Worm (Caenorhabditis elegans) whole organism, L1 larva: ENCODE measurements around the gene srt-24.

Experiments
- C16A3.4 ChIP-seq: fragments of 150-350 bp; optimal IDR thresholded peaks from 2 replicates; lab custom pipeline; 2014; ENCODE audit warnings: missing biosample characterization, missing genetic modification characterization
- ama-1 ChIP-seq: fragments of 150-350 bp; optimal IDR thresholded peaks from 2 replicates; lab custom pipeline; 2014
- blmp-1 ChIP-seq: fragments of 150-350 bp; optimal IDR thresholded peaks from 2 replicates; lab custom pipeline; 2014; ENCODE audit warnings: missing biosample characterization, missing genetic modification characterization
- ceh-88 ChIP-seq: fragments of 200-800 bp; sonication (Bioruptor generic); IDR thresholded peaks from 2 replicates; pipeline ENCODE4 v1.3.6; 2022; ENCODE audit warnings: missing genetic modification characterization, missing compliant biosample characterization
- ceh-90 ChIP-seq: sonication (generic microtip); optimal IDR thresholded peaks from 2 replicates; lab custom pipeline; 2016; ENCODE audit warnings: missing genetic modification characterization, missing compliant biosample characterization
- dpl-1 ChIP-seq, 3 experiments: fragments of 150-350 bp in 2 of 3; sonication (generic microtip) in 1 of 3; optimal IDR thresholded peaks; 2 replicates each; lab custom pipeline; 2014 to 2017; ENCODE audit warnings: missing biosample characterization in 3 of 3, missing genetic modification characterization in 3 of 3, missing genetic modification reagents in 3 of 3
- dsc-1 ChIP-seq: sonication (generic microtip); optimal IDR thresholded peaks from 2 replicates; lab custom pipeline; 2016; ENCODE audit warnings: mild to moderate bottlenecking, missing genetic modification characterization, missing compliant biosample characterization
- efl-1 ChIP-seq, 4 experiments: fragments of 150-350 bp; optimal IDR thresholded peaks in 3 of 4; peaks in 1 of 4; 1 replicate in 1 of 4; 2 replicates in 3 of 4; lab custom pipeline; 2014; ENCODE audit warnings: missing biosample characterization in 2 of 4, missing genetic modification characterization in 2 of 4, missing genetic modification reagents in 2 of 4
- egl-13 ChIP-seq: sonication (generic microtip); optimal IDR thresholded peaks from 2 replicates; lab custom pipeline; 2016; ENCODE audit warnings: missing genotype, missing genetic modification reagents, missing genetic modification characterization, missing compliant biosample characterization
- elt-3 ChIP-seq, 6 experiments: fragments of 150-350 bp in 1 of 6; sonication (generic microtip); optimal IDR thresholded peaks; 2 replicates each; lab custom pipeline; 2017 to 2018; ENCODE audit warnings: missing biosample characterization in 6 of 6, missing genetic modification characterization in 6 of 6, inconsistent platforms in 1 of 6
- ets-5 ChIP-seq: fragments of 200-800 bp; sonication (Bioruptor generic); IDR thresholded peaks from 2 replicates; pipeline ENCODE4 v1.3.6; 2022; ENCODE audit warnings: missing genetic modification characterization, missing compliant biosample characterization
- fos-1 ChIP-seq: fragments of 150-350 bp; optimal IDR thresholded peaks from 2 replicates; lab custom pipeline; 2014; ENCODE audit warnings: missing biosample characterization, missing genetic modification characterization
- isw-1 ChIP-seq: fragments of 200-800 bp; sonication (Bioruptor generic); IDR thresholded peaks from 2 replicates; pipeline ENCODE4 v1.3.6; 2022; ENCODE audit warnings: missing genetic modification characterization, missing compliant biosample characterization
- lin-14 ChIP-seq: fragments of 200-800 bp; sonication (Bioruptor generic); optimal IDR thresholded peaks from 2 replicates; lab custom pipeline; 2018; ENCODE audit warnings: mild to moderate bottlenecking, missing genetic modification characterization, moderate library complexity, missing compliant biosample characterization
- lin-35 ChIP-seq, 2 experiments: fragments of 150-350 bp; optimal IDR thresholded peaks; 2 replicates each; lab custom pipeline; 2014; ENCODE audit warnings: missing biosample characterization in 2 of 2, missing genetic modification characterization in 2 of 2, missing genetic modification reagents in 2 of 2
- lsy-2 ChIP-seq, 2 experiments: fragments of 150-350 bp; optimal IDR thresholded peaks; 2 replicates each; lab custom pipeline; 2014; ENCODE audit warnings: missing biosample characterization in 2 of 2, missing genetic modification characterization in 2 of 2
- mdl-1 ChIP-seq, 2 experiments: fragments of 150-350 bp; optimal IDR thresholded peaks; 2 replicates each; lab custom pipeline; 2014 to 2017; ENCODE audit warnings: missing biosample characterization in 2 of 2, missing genetic modification characterization in 2 of 2, inconsistent platforms in 1 of 2
- mef-2 ChIP-seq: fragments of 150-350 bp; optimal IDR thresholded peaks from 2 replicates; lab custom pipeline; 2014; ENCODE audit warnings: missing biosample characterization, missing genetic modification characterization
- mep-1 ChIP-seq: fragments of 150-350 bp; optimal IDR thresholded peaks from 2 replicates; lab custom pipeline; 2014; ENCODE audit warnings: missing biosample characterization, missing genetic modification characterization
- nhr-11 ChIP-seq: fragments of 150-350 bp; optimal IDR thresholded peaks from 2 replicates; lab custom pipeline; 2014; ENCODE audit warnings: missing biosample characterization, missing genetic modification characterization
- nhr-20 ChIP-seq: sonication (generic microtip); optimal IDR thresholded peaks from 2 replicates; lab custom pipeline; 2016; ENCODE audit warnings: mild to moderate bottlenecking, missing genetic modification characterization, missing compliant biosample characterization
- nhr-71 ChIP-seq: sonication (generic microtip); optimal IDR thresholded peaks from 2 replicates; lab custom pipeline; 2016; ENCODE audit warnings: mild to moderate bottlenecking, missing genetic modification characterization, moderate library complexity, missing compliant biosample characterization
- nhr-77 ChIP-seq: fragments of 150-350 bp; optimal IDR thresholded peaks from 2 replicates; lab custom pipeline; 2014; ENCODE audit warnings: missing biosample characterization, missing genetic modification characterization
- nhr-85 ChIP-seq: sonication (generic microtip); peaks from one replicate; lab custom pipeline; 2016; ENCODE audit warnings: missing genetic modification characterization, inconsistent platforms, missing compliant biosample characterization
- nhr-90 ChIP-seq: sonication (generic microtip); optimal IDR thresholded peaks from 2 replicates; lab custom pipeline; 2016; ENCODE audit warnings: mild to moderate bottlenecking, missing genetic modification characterization, missing compliant biosample characterization; ENCODE audit not compliant: poor library complexity
- pag-3 ChIP-seq: sonication (generic microtip); optimal IDR thresholded peaks from 2 replicates; lab custom pipeline; 2017; ENCODE audit warnings: missing genetic modification characterization, mild to moderate bottlenecking, missing compliant biosample characterization, antibody characterized with exemption, borderline replicate concordance; ENCODE audit not compliant: insufficient read depth
- pqm-1 ChIP-seq: sonication (generic microtip); optimal IDR thresholded peaks from 3 replicates; lab custom pipeline; 2017; ENCODE audit warnings: missing biosample characterization, missing genetic modification characterization
- snpc-4 ChIP-seq: fragments of 150-350 bp; optimal IDR thresholded peaks from 2 replicates; lab custom pipeline; 2014; ENCODE audit warnings: missing biosample characterization, missing genetic modification characterization
- snu-23 ChIP-seq: sonication (generic microtip); optimal IDR thresholded peaks from 2 replicates; lab custom pipeline; 2016; ENCODE audit warnings: missing genetic modification characterization, missing compliant biosample characterization
- unc-130 ChIP-seq: fragments of 150-350 bp; optimal IDR thresholded peaks from 2 replicates; lab custom pipeline; 2017; ENCODE audit warnings: missing biosample characterization, missing genetic modification characterization, inconsistent platforms
- vab-15 ChIP-seq: sonication (generic microtip); optimal IDR thresholded peaks from 2 replicates; lab custom pipeline; 2017; ENCODE audit warnings: missing genotype, mild to moderate bottlenecking, missing genetic modification characterization, missing compliant biosample characterization
- ztf-11 ChIP-seq, 2 experiments: sonication (generic microtip); optimal IDR thresholded peaks; 2 replicates each; lab custom pipeline; 2016 to 2017; ENCODE audit warnings: missing genetic modification characterization in 2 of 2, missing biosample characterization in 1 of 2, missing compliant biosample characterization in 1 of 2
- ztf-4 ChIP-seq: fragments of 150-350 bp; optimal IDR thresholded peaks from 2 replicates; lab custom pipeline; 2014; ENCODE audit warnings: missing biosample characterization, missing genetic modification characterization

Gene srt-24

ce11 chrIV:769931-770544, 39.2 kb upstream of the srt-24 start:
- TF ChIP-seq dpl-1 (GFP tag; optimal IDR thresholded peaks at IDR 0.05; lab: Kevin White, UChicago) (peak; percentile 27 to 59 (median 54)), lin-35 (GFP tag; optimal IDR thresholded peaks at IDR 0.05; lab: Kevin White, UChicago) (peak; percentile 32 to 44), isw-1 (GFP tag; lab: Robert Waterston, UW) (peak; percentile 15; the same call in 1 of the 2 replicates), efl-1 (optimal IDR thresholded peaks at IDR 0.05; lab: Kevin White, UChicago) (peak in 1 of 2 experiments; percentile 57), efl-1 (GFP tag; optimal IDR thresholded peaks at IDR 0.05 in 1 of 2; lab: Kevin White, UChicago) (peak; percentile 67 to 95), nhr-85 (tag; lab: Kevin White, UChicago) (peak; percentile 17)

- TF ChIP-seq ceh-90 (tag; lab: Kevin White, UChicago), result no peak
- peak; percentile 100 for TF ChIP-seq blmp-1
- TF ChIP-seq egl-13 (tag; lab: Kevin White, UChicago), result no peak
Measured at ce11 chrIV:768312-768711, 37.5 kb upstream of the srt-24 start, which contains the start of gene F56B3.2. F56B3.2 (minus strand) TSS chrIV:768584.

ce11 chrIV:763377-764063, 32.7 kb upstream of the srt-24 start, which contains the start of gene col-103:
col-103 (minus strand) TSS chrIV:763678.
- TF ChIP-seq C16A3.4 (tag; lab: Kevin White, UChicago), result peak; percentile 20
- no peak for TF ChIP-seq snpc-4 (tag; lab: Kevin White, UChicago)
- peak; percentile 19 for TF ChIP-seq nhr-77 (tag; lab: Kevin White, UChicago)
- peak in 3 of 6 experiments; percentile 21 to 43 (median 24) for TF ChIP-seq elt-3 (tag; optimal IDR thresholded peaks at IDR 0.05; lab: Kevin White, UChicago)
- peak; percentile 67 for TF ChIP-seq pag-3
- peak in 1 of 2 experiments; percentile 1 for TF ChIP-seq mdl-1 (tag; optimal IDR thresholded peaks at IDR 0.05; lab: Kevin White, UChicago)
- no peak for TF ChIP-seq pqm-1 (tag; lab: Kevin White, UChicago)
- 0 out of 2 replicates have a peak, but pooled peaks have one; percentile 27 for TF ChIP-seq ets-5 (GFP tag; lab: Robert Waterston, UW)
- peak; percentile 97 for TF ChIP-seq nhr-85 (tag; lab: Kevin White, UChicago)
- TF ChIP-seq vab-15, result no peak
- peak; percentile 77 for TF ChIP-seq snu-23 (GFP tag; lab: Kevin White, UChicago)
- no peak for TF ChIP-seq dsc-1 (tag; lab: Kevin White, UChicago)
- peak; percentile 84 for TF ChIP-seq blmp-1
- TF ChIP-seq ztf-11 (tag; optimal IDR thresholded peaks at IDR 0.05; lab: Kevin White, UChicago), result no peak
- TF ChIP-seq mef-2 (tag; lab: Kevin White, UChicago), result no peak
- peak; percentile 81 for TF ChIP-seq ama-1 (lab: Kevin White, UChicago)
- peak; percentile 89 for TF ChIP-seq lin-14 (GFP tag; lab: Kevin White, UChicago)
- TF ChIP-seq efl-1 (optimal IDR thresholded peaks at IDR 0.05; lab: Kevin White, UChicago), result peak; percentile 17 to 37
- TF ChIP-seq efl-1 (GFP tag; optimal IDR thresholded peaks at IDR 0.05 in 1 of 2; lab: Kevin White, UChicago), result peak; percentile 7 to 90
- peak in 1 of 2 experiments; percentile 71 for TF ChIP-seq lsy-2 (tag; optimal IDR thresholded peaks at IDR 0.05; lab: Kevin White, UChicago)
- peak; percentile 58 for TF ChIP-seq nhr-20 (tag; lab: Kevin White, UChicago)
- no peak for TF ChIP-seq nhr-11 (tag; lab: Kevin White, UChicago)
- peak; percentile 18 to 61 for TF ChIP-seq lin-35 (GFP tag; optimal IDR thresholded peaks at IDR 0.05; lab: Kevin White, UChicago)
- peak; percentile 56 for TF ChIP-seq mep-1 (tag; lab: Kevin White, UChicago)
- no peak for TF ChIP-seq ztf-4 (tag; lab: Kevin White, UChicago)
- TF ChIP-seq dpl-1 (GFP tag; optimal IDR thresholded peaks at IDR 0.05; lab: Kevin White, UChicago), result peak; percentile 24 to 47 (median 25)
- no peak for TF ChIP-seq ceh-88
- peak; percentile 60 for TF ChIP-seq nhr-71
- no peak for TF ChIP-seq unc-130 (tag; lab: Kevin White, UChicago)
- no peak for TF ChIP-seq fos-1
- peak; percentile 32 for TF ChIP-seq nhr-90
- TF ChIP-seq, all 84 proteins: peak for 19
